Fruit fly (Drosophila melanogaster): Measurements from ENCODE around the gene CG43373.

CG43373 gene

DNA sequence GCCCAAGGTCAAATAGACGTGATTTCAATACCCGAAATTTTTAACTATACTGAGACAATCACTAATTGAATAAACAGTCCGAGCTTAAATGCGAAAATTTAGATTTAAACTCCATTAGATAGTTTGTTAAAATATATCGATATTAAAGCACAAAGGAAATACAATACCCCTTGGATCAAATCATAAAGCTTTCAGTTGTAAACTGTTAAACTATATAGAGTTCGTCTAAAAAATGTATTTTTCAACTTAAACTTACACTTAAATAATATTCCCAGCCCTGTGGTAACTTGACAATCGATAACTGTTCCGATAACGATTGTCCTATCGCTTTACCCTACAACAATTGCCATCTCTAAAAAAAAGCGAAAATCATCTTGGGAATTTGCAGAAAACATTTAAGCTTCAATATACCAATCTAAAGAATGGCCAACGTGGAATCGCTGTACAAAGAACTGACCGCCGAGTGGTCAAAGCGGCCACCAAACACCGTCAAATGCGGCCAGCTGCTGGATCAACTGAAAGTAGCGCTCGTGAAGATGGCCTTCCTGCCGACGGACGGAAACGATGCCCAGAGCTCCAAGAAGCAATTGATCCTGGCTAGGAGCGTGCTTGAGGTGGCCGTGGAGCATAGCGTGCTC is 39.6 kb upstream of the CG43373 start, which contains the start of gene Rpn12:
TSS of gene Rpn12 (plus strand) at position 351 of the 638 bp plus-strand sequence.
- no peak for TF ChIP-seq gcm2 (GFP tag; optimal IDR thresholded peaks at IDR 0.05)
- TF ChIP-seq CG6654 (GFP tag; optimal IDR thresholded peaks at IDR 0.05): no peak
- TF ChIP-seq Sox102F (GFP tag; optimal IDR thresholded peaks at IDR 0.05): no peak
- TF ChIP-seq Hr51 (GFP tag; optimal IDR thresholded peaks at IDR 0.05): peak in 1 of 2 experiments; percentile 35
- peak; percentile 65 for TF ChIP-seq Bteb2 (GFP tag; optimal IDR thresholded peaks at IDR 0.05)
- no peak for TF ChIP-seq Dfd (GFP tag; optimal IDR thresholded peaks at IDR 0.05)
- TF ChIP-seq CG11560 (tag; IDR thresholded peaks at IDR 0.05): no peak
- TF ChIP-seq PHDP (tag; optimal IDR thresholded peaks at IDR 0.05): peak; percentile 36
- no peak for TF ChIP-seq hth (optimal IDR thresholded peaks at IDR 0.05)
- TF ChIP-seq Mrtf (GFP tag; IDR thresholded peaks at IDR 0.05): no peak
- peak; percentile 56 for TF ChIP-seq Fer1 (GFP tag; optimal IDR thresholded peaks at IDR 0.05)
- no peak for TF ChIP-seq Usf (GFP tag; optimal IDR thresholded peaks at IDR 0.05)
- no peak for TF ChIP-seq CG14965 (GFP tag; optimal IDR thresholded peaks at IDR 0.05; ENCODE audit: borderline replicate concordance)
- TF ChIP-seq trh (GFP tag; optimal IDR thresholded peaks at IDR 0.05): no peak
- TF ChIP-seq CG12659 (GFP tag; optimal IDR thresholded peaks at IDR 0.05): peak; percentile 43
- TF ChIP-seq CG16779 (GFP tag; IDR thresholded peaks at IDR 0.05): no peak
- peak; percentile 26 for TF ChIP-seq Meics (GFP tag; optimal IDR thresholded peaks at IDR 0.05)
- TF ChIP-seq CG11723 (GFP tag; optimal IDR thresholded peaks at IDR 0.05): no peak
- TF ChIP-seq CoRest (tag; optimal IDR thresholded peaks at IDR 0.05): peak; percentile 47
- TF ChIP-seq tll (GFP tag; optimal IDR thresholded peaks at IDR 0.05): no peak
- TF ChIP-seq CG7556 (GFP tag; optimal IDR thresholded peaks at IDR 0.05): peak; percentile 3
- peak; percentile 37 for TF ChIP-seq CG30020 (tag; optimal IDR thresholded peaks at IDR 0.05)
- TF ChIP-seq ro (GFP tag; IDR thresholded peaks at IDR 0.05): no peak
- no peak for TF ChIP-seq CG7271 (tag; optimal IDR thresholded peaks at IDR 0.05)
- no peak for TF ChIP-seq H2.0 (GFP tag; IDR thresholded peaks at IDR 0.05)
- peak; percentile 17 for TF ChIP-seq CG7839 (tag; optimal IDR thresholded peaks at IDR 0.05)
- no peak for TF ChIP-seq Bdp1 (GFP tag; optimal IDR thresholded peaks at IDR 0.05)
- no peak for TF ChIP-seq dysf (GFP tag; IDR thresholded peaks at IDR 0.05)
- TF ChIP-seq vfl (GFP tag; optimal IDR thresholded peaks at IDR 0.05): no peak
- TF ChIP-seq her (GFP tag; optimal IDR thresholded peaks at IDR 0.05): peak; percentile 35
- TF ChIP-seq GATAe (GFP tag; conservative IDR thresholded peaks at IDR 0.05): no peak
- TF ChIP-seq exex (tag; optimal IDR thresholded peaks at IDR 0.05): no peak
- peak; percentile 26; the same call in 1 of the 2 replicates for TF ChIP-seq CG32532 (GFP tag; IDR thresholded peaks at IDR 0.05)
- no peak for TF ChIP-seq CG33213 (GFP tag; optimal IDR thresholded peaks at IDR 0.05)
- TF ChIP-seq CG18619 (GFP tag; optimal IDR thresholded peaks at IDR 0.05): no peak
- peak; percentile 47 for TF ChIP-seq CG15269 (tag; optimal IDR thresholded peaks at IDR 0.05)
- TF ChIP-seq CG7928 (GFP tag; optimal IDR thresholded peaks at IDR 0.05): peak; percentile 86
- no peak for TF ChIP-seq salm (tag; optimal IDR thresholded peaks at IDR 0.05)
- no peak for TF ChIP-seq CG11093 (GFP tag; IDR thresholded peaks at IDR 0.05)
- no peak for TF ChIP-seq oc (tag; optimal IDR thresholded peaks at IDR 0.05)
- TF ChIP-seq lilli (GFP tag; optimal IDR thresholded peaks at IDR 0.05): peak; percentile 58
- TF ChIP-seq z (GFP tag; IDR thresholded peaks at IDR 0.05): no peak
- TF ChIP-seq CG7745 (tag; optimal IDR thresholded peaks at IDR 0.05): no peak
- TF ChIP-seq CG4282 (GFP tag; optimal IDR thresholded peaks at IDR 0.05): no peak
- TF ChIP-seq CG16813 (GFP tag; IDR thresholded peaks at IDR 0.05; ENCODE audit: partially characterized antibody): peak; percentile 83
- peak; percentile 72 for TF ChIP-seq ato (GFP tag; IDR thresholded peaks at IDR 0.05; ENCODE audit: partially characterized antibody)
- TF ChIP-seq CG13287 (GFP tag; IDR thresholded peaks at IDR 0.05; ENCODE audit: partially characterized antibody): peak; percentile 85
- TF ChIP-seq Lpt (GFP tag; optimal IDR thresholded peaks at IDR 0.05): no peak
- no peak for TF ChIP-seq CG4854 (GFP tag; optimal IDR thresholded peaks at IDR 0.05)
- no peak for TF ChIP-seq CG8765 (GFP tag; IDR thresholded peaks at IDR 0.05)
